Worm (Caenorhabditis elegans) whole organism, mixed stage, embryonic: ENCODE data around the gene clec-54.

Experiments used
- unc-120 ChIP-seq: sonication (generic microtip); optimal IDR thresholded peaks from 2 replicates; lab custom pipeline; 2017; ENCODE audit warnings: missing genetic modification characterization, missing compliant biosample characterization; ENCODE audit not compliant: poor library complexity, severe bottlenecking
- ztf-11 ChIP-seq: fragments of 150-350 bp; optimal IDR thresholded peaks from 2 replicates; lab custom pipeline; 2014; ENCODE audit warnings: missing biosample characterization, missing genetic modification characterization

- TF ChIP-seq ztf-11 (tag; lab: Kevin White, UChicago), result no peak
- no peak for TF ChIP-seq unc-120 (tag; lab: Kevin White, UChicago)
Observed at ce11 chrV:14525089-14525488, 48.4 kb downstream of the clec-54 start, which contains the start of gene hda-1.
